Worm (Caenorhabditis elegans): ENCODE results near the gene str-214.

DNA sequence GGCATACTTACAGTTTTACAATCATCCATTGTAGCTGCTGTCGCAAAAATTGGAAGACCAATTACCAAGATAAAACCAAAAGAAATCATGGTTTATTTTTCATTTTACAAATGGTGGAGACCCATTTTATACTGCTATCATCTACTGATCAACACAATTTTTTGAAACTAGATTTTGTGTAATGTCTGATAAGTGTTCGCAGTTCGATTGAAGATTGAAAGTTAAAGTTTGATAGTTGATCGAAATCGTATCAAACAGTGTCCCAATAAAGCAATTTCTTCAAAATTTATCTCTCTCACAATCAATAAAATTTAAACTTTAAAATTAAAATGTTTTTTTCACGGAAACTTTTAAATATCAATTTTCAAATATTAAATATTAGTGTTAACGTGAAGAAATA lies 44.0 kb upstream of the str-214 start, which contains the start of gene T13F3.6:
- TF ChIP-seq zfh-2 (GFP tag; conservative IDR thresholded peaks at IDR 0.05) (no peak), ama-1 (optimal IDR thresholded peaks at IDR 0.05) (no peak), ama-1 (GFP tag; optimal IDR thresholded peaks at IDR 0.05) (no peak), nhr-120 (GFP tag; IDR thresholded peaks at IDR 0.05) (no peak)
